Fruit fly (Drosophila melanogaster): ENCODE results near the gene CG1544.

The CG1544 gene

dm6 chr3R:31220456-31221336 is 24.0 kb downstream of the CG1544 start, which contains the start of gene CG12054:
TSS of gene CG12054 (plus strand) at chr3R:31220702.
- TF ChIP-seq CG32121 (GFP tag; IDR thresholded peaks at IDR 0.05): no peak
- no peak for TF ChIP-seq Ets98B (GFP tag; IDR thresholded peaks at IDR 0.05)
- no peak for TF ChIP-seq CG14655 (GFP tag; optimal IDR thresholded peaks at IDR 0.05)
- no peak for TF ChIP-seq CG9948 (tag; optimal IDR thresholded peaks at IDR 0.05)
- TF ChIP-seq rn (GFP tag; IDR thresholded peaks at IDR 0.05): no peak
- TF ChIP-seq CG8301 (tag; optimal IDR thresholded peaks at IDR 0.05): no peak
- TF ChIP-seq D1 (tag; optimal IDR thresholded peaks at IDR 0.05): no peak
- TF ChIP-seq CG15710 (tag; optimal IDR thresholded peaks at IDR 0.05): no peak
- TF ChIP-seq CG17806 (tag; optimal IDR thresholded peaks at IDR 0.05): no peak
- no peak for TF ChIP-seq gl (tag; optimal IDR thresholded peaks at IDR 0.05)
- no peak for TF ChIP-seq fd96Ca (GFP tag; IDR thresholded peaks at IDR 0.05)
- no peak for TF ChIP-seq CG4496 (GFP tag; IDR thresholded peaks at IDR 0.05)

DNA sequence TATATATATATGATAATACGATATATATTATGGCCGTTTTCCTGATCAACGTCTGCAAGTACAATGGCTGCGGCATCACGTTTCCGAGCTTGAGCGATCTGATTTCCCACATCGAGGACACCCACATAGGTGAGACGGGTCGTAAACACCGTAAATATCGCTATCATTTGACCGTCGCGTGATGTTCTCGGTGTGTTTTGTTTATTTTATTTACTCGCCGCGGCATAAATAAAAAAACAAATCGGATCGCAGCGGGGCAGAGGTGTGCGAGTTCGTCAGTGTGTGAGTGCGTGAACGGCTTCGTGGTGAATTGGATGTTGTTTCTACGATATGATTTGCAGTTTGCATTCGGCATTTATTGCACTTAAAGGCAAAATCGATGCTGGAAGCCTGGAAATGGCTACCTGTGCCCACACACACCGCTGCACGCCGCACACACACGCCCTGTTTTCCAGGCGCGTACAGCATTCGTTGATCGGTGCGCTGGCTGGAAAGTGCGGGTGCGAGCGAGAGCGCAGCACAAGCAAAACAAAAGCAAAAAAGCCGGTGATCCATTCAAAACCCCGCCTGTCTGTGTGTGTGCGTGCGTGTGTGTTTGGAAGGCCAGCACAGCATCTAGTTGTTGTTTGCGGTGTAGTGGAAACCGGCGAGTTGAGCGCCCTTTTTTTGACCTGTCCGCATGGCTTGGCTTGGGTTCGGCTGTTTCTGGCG is 24.8 kb downstream of the CG1544 start:
- no peak for TF ChIP-seq D1 (tag; optimal IDR thresholded peaks at IDR 0.05)
- no peak for TF ChIP-seq fd96Ca (GFP tag; IDR thresholded peaks at IDR 0.05)
- peak; percentile 71 for TF ChIP-seq CG8301 (tag; optimal IDR thresholded peaks at IDR 0.05)
- peak; percentile 58 for TF ChIP-seq CG8159 (tag; optimal IDR thresholded peaks at IDR 0.05)
- TF ChIP-seq Pif1A (GFP tag; optimal IDR thresholded peaks at IDR 0.05): peak; percentile 61
- TF ChIP-seq CG14655 (GFP tag; optimal IDR thresholded peaks at IDR 0.05): peak; percentile 85
- peak; percentile 88 for TF ChIP-seq EcR (GFP tag; optimal IDR thresholded peaks at IDR 0.05)
- TF ChIP-seq CG10348 (GFP tag; IDR thresholded peaks at IDR 0.05): no peak
- no peak for TF ChIP-seq CG32121 (GFP tag; IDR thresholded peaks at IDR 0.05)
- TF ChIP-seq CG4496 (GFP tag; IDR thresholded peaks at IDR 0.05): no peak
- no peak for TF ChIP-seq rn (GFP tag; IDR thresholded peaks at IDR 0.05)
- TF ChIP-seq CG13204 (GFP tag; optimal IDR thresholded peaks at IDR 0.05): peak; percentile 90
- TF ChIP-seq gl (tag; optimal IDR thresholded peaks at IDR 0.05): peak; percentile 90
- TF ChIP-seq Snoo (tag; optimal IDR thresholded peaks at IDR 0.05): peak; percentile 60
- TF ChIP-seq Ets98B (GFP tag; IDR thresholded peaks at IDR 0.05): no peak
- peak; percentile 79 for TF ChIP-seq CG34367 (tag; optimal IDR thresholded peaks at IDR 0.05)
- peak; percentile 16 for TF ChIP-seq CG17806 (tag; optimal IDR thresholded peaks at IDR 0.05)
- peak; percentile 71 for TF ChIP-seq Pif1B (GFP tag; optimal IDR thresholded peaks at IDR 0.05)
- TF ChIP-seq CG9948 (tag; optimal IDR thresholded peaks at IDR 0.05): peak; percentile 57
- TF ChIP-seq CG15710 (tag; optimal IDR thresholded peaks at IDR 0.05): peak; percentile 72
- TF ChIP-seq CG12605 (GFP tag; IDR thresholded peaks at IDR 0.05): no peak

DNA sequence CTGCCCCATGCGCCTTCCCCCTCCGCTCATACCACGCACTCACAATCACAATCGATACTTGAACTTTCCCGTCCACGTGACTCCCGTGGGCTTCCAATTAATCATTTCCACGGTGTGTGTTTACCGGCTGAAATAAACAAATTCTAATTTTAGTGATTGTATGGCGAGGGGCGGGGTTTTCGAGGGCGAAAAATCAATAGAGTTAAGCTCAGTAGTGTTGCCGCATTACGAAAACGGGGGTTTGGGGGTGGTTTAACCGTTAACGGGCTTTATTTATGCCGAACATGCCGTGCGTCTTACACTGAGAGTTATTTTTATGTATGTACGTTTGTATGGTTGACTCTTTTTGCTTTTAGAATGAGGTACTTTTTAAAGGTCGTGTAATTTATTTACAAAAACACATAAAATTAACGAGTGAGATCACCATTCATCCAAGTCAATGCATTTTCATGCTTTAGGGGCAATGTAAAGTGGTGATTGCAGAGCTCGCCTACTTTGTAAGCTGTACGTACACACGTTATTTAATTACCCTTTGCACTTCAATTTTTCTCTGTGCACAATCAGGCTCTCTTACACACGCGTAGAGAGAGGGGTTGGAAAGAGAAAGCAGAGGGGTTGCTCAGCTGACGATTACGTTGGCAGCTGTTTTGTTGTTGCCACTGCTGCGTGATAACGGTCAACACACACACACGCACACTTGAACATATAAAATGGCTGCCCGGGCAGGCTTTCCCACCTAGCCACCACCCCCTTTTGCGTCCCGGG is 25.6 kb downstream of the CG1544 start:
- TF ChIP-seq CG8301 (tag; optimal IDR thresholded peaks at IDR 0.05) (peak; percentile 51), Snoo (tag; optimal IDR thresholded peaks at IDR 0.05) (peak; percentile 60), CG15710 (tag; optimal IDR thresholded peaks at IDR 0.05) (peak; percentile 62), Pif1A (GFP tag; optimal IDR thresholded peaks at IDR 0.05) (peak; percentile 59), CG8159 (tag; optimal IDR thresholded peaks at IDR 0.05) (peak; percentile 72), CG13204 (GFP tag; optimal IDR thresholded peaks at IDR 0.05) (no peak), CG34367 (tag; optimal IDR thresholded peaks at IDR 0.05) (peak; percentile 67), EcR (GFP tag; optimal IDR thresholded peaks at IDR 0.05) (no peak), Ets98B (GFP tag; IDR thresholded peaks at IDR 0.05) (no peak), CG14655 (GFP tag; optimal IDR thresholded peaks at IDR 0.05) (peak; percentile 54), CG9948 (tag; optimal IDR thresholded peaks at IDR 0.05) (peak; percentile 56), CG17806 (tag; optimal IDR thresholded peaks at IDR 0.05) (peak; percentile 48)

DNA sequence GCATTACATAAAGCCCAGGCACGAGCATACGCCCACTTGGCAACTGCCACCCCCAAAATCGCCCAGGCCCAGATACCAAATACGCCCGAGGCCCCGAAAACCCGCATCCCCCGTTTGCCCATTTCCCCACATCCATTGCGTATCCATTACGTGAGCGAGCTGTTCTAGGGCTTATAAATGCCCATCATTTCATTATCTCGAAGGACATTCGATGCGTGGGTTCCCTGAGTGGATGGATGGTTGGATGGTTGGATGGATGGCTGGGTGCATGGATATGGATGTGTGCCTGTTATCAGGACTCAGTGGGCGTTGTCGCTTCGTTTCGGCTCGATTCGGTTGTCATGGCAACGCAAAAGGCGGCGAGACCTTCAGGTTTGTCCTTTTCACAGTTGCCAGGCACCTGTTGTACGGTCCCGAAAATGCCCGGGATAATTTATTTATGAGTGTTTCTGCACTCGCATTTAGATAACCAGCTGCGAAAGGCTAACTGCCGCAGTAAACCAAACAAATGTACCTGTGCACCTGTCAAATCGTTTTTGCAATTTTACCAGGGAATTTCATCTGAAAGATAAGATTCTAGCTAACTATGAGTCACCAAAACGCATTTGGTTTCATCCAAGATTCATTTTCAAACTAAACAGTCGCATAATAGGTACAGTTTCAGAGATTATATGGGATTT is 26.3 kb downstream of the CG1544 start:
- no peak for TF ChIP-seq fd96Ca (GFP tag; IDR thresholded peaks at IDR 0.05)
- no peak for TF ChIP-seq CG4496 (GFP tag; IDR thresholded peaks at IDR 0.05)
- TF ChIP-seq CG14655 (GFP tag; optimal IDR thresholded peaks at IDR 0.05): no peak
- TF ChIP-seq CG8301 (tag; optimal IDR thresholded peaks at IDR 0.05): no peak
- no peak for TF ChIP-seq CG9948 (tag; optimal IDR thresholded peaks at IDR 0.05)
- no peak for TF ChIP-seq CG8159 (tag; optimal IDR thresholded peaks at IDR 0.05)
- TF ChIP-seq CG32121 (GFP tag; IDR thresholded peaks at IDR 0.05): no peak
- TF ChIP-seq CG12605 (GFP tag; IDR thresholded peaks at IDR 0.05): no peak
- TF ChIP-seq rn (GFP tag; IDR thresholded peaks at IDR 0.05): no peak
- no peak for TF ChIP-seq Pif1A (GFP tag; optimal IDR thresholded peaks at IDR 0.05)
- TF ChIP-seq CG34367 (tag; optimal IDR thresholded peaks at IDR 0.05): no peak
- TF ChIP-seq D1 (tag; optimal IDR thresholded peaks at IDR 0.05): no peak
- TF ChIP-seq CG15710 (tag; optimal IDR thresholded peaks at IDR 0.05): no peak
- no peak for TF ChIP-seq Snoo (tag; optimal IDR thresholded peaks at IDR 0.05)

Measured in whole organism, pupa.